Worm (Caenorhabditis elegans): ENCODE data around the gene Y73B6BL.270.

ce11 chrIV:6373721-6374120 is 8.6 kb downstream of the Y73B6BL.270 start:
- TF ChIP-seq duxl-1 (tag; optimal IDR thresholded peaks at IDR 0.05; ENCODE audit: poor library complexity) (no peak), lsy-2 (tag; optimal IDR thresholded peaks at IDR 0.05) (no peak), F49E8.2 (tag; optimal IDR thresholded peaks at IDR 0.05; ENCODE audit: borderline replicate concordance) (no peak), unc-62 (GFP tag; optimal IDR thresholded peaks at IDR 0.05 in 1 of 2) (no peak), unc-62 (tag; optimal IDR thresholded peaks at IDR 0.05) (no peak), arid-1 (GFP tag; conservative IDR thresholded peaks at IDR 0.05) (no peak), R02D3.7 (tag; optimal IDR thresholded peaks at IDR 0.05) (no peak), lir-3 (tag; optimal IDR thresholded peaks at IDR 0.05) (no peak)
